Worm (Caenorhabditis elegans) whole organism, L1 larva: ENCODE measurements around the gene C56E6.2.

Experiments used
- ceh-82 ChIP-seq, 3 experiments: fragments of 150-350 bp in 1 of 3; sonication (generic microtip) in 2 of 3; optimal IDR thresholded peaks; 2 replicates each; lab custom pipeline; 2014 to 2017; ENCODE audit warnings: missing biosample characterization in 3 of 3, missing genetic modification characterization in 3 of 3
- elt-2 ChIP-seq: sonication (generic microtip); optimal IDR thresholded peaks from 2 replicates; lab custom pipeline; 2016; ENCODE audit warnings: missing genetic modification characterization, mild to moderate bottlenecking, inconsistent platforms, missing compliant biosample characterization, missing genetic modification reagents
- fkh-10 ChIP-seq: sonication (generic microtip); optimal IDR thresholded peaks from 2 replicates; lab custom pipeline; 2017; ENCODE audit warnings: missing biosample characterization, missing genetic modification reagents, missing genetic modification characterization
- jun-1 ChIP-seq: fragments of 150-350 bp; optimal IDR thresholded peaks from 2 replicates; lab custom pipeline; 2014; ENCODE audit warnings: missing biosample characterization, missing genetic modification reagents, missing genetic modification characterization
- lsy-2 ChIP-seq, 2 experiments: fragments of 150-350 bp; optimal IDR thresholded peaks; 2 replicates each; lab custom pipeline; 2014; ENCODE audit warnings: missing biosample characterization in 2 of 2, missing genetic modification characterization in 2 of 2
- nhr-11 ChIP-seq: fragments of 150-350 bp; optimal IDR thresholded peaks from 2 replicates; lab custom pipeline; 2014; ENCODE audit warnings: missing biosample characterization, missing genetic modification characterization
- nhr-84 ChIP-seq: sonication (generic microtip); optimal IDR thresholded peaks from 2 replicates; lab custom pipeline; 2017; ENCODE audit warnings: missing biosample characterization, missing genetic modification characterization
- skn-1 ChIP-seq: fragments of 150-350 bp; optimal IDR thresholded peaks from 2 replicates; lab custom pipeline; 2014; ENCODE audit warnings: missing biosample characterization, missing genetic modification characterization
- sox-4 ChIP-seq: sonication (generic microtip); optimal IDR thresholded peaks from 2 replicates; lab custom pipeline; 2016; ENCODE audit warnings: missing genetic modification characterization, missing compliant biosample characterization
- unc-130 ChIP-seq: fragments of 150-350 bp; optimal IDR thresholded peaks from 2 replicates; lab custom pipeline; 2017; ENCODE audit warnings: missing biosample characterization, missing genetic modification characterization, inconsistent platforms
- unc-62 ChIP-seq: fragments of 150-350 bp; optimal IDR thresholded peaks from 2 replicates; lab custom pipeline; 2014; ENCODE audit warnings: missing biosample characterization, missing genetic modification reagents, missing genetic modification characterization
- zag-1 ChIP-seq: fragments of 150-350 bp; optimal IDR thresholded peaks from 2 replicates; lab custom pipeline; 2014; ENCODE audit warnings: missing biosample characterization, missing genetic modification characterization

DNA sequence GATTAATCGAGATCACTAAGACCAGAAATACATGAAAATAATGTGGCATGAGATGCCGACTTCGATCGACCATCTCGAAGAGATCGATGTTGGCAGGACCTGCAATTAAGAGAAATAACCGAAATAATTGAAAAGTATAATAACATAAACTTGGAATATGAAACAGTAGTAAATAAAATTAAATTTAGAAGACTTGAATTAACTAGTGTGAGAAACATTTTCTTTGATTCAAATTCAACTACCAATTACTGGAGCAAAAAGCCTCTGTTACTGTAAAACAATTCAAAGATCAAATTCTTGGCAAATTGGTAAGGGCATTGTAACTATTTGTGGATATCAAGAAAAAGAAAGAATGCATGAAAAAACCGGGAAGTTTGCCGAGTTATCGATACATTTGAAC lies 10.8 kb upstream of the C56E6.2 start, which contains the start of gene R05G9R.1:
- TF ChIP-seq skn-1 (tag; lab: Kevin White, UChicago) = no peak
- TF ChIP-seq nhr-11 = no peak
- TF ChIP-seq ceh-82 (tag; optimal IDR thresholded peaks at IDR 0.05; lab: Kevin White, UChicago) = no peak
- TF ChIP-seq nhr-84 (tag; lab: Kevin White, UChicago) = no peak
- TF ChIP-seq jun-1 (tag; lab: Kevin White, UChicago) = no peak
- no peak for TF ChIP-seq sox-4 (tag; lab: Kevin White, UChicago)
- TF ChIP-seq zag-1 (tag; lab: Kevin White, UChicago) = no peak
- TF ChIP-seq unc-130 = no peak
- no peak for TF ChIP-seq lsy-2 (tag; optimal IDR thresholded peaks at IDR 0.05; lab: Kevin White, UChicago)
- no peak for TF ChIP-seq elt-2 (tag; lab: Kevin White, UChicago)
- TF ChIP-seq fkh-10 (GFP tag; lab: Kevin White, UChicago) = no peak
- no peak for TF ChIP-seq unc-62 (GFP tag; lab: Kevin White, UChicago)
